Worm (Caenorhabditis elegans) whole organism, midembryonic: ENCODE data around the gene T19D2.13.

Source experiments
- flt-1 ChIP-seq: fragments of 200-800 bp; sonication (Bioruptor generic); IDR thresholded peaks from 2 replicates; pipeline ENCODE4 v1.3.6; 2022; ENCODE audit warnings: missing genetic modification characterization, missing compliant biosample characterization
- tab-1 ChIP-seq: fragments of 200-800 bp; sonication (Bioruptor generic); IDR thresholded peaks from 2 replicates; pipeline ENCODE4 v1.3.6; 2022; ENCODE audit warnings: missing genetic modification characterization, missing compliant biosample characterization
- ztf-23 ChIP-seq: fragments of 200-800 bp; sonication (Bioruptor generic); IDR thresholded peaks from 2 replicates; pipeline ENCODE4 v1.3.6; 2022; ENCODE audit warnings: missing genetic modification reagents, missing genetic modification characterization, missing compliant biosample characterization
- ztf-29 ChIP-seq: fragments of 200-800 bp; sonication (Bioruptor generic); IDR thresholded peaks from 2 replicates; pipeline ENCODE4 v1.3.6; 2022; ENCODE audit warnings: missing genetic modification reagents, missing genetic modification characterization, missing compliant biosample characterization

DNA sequence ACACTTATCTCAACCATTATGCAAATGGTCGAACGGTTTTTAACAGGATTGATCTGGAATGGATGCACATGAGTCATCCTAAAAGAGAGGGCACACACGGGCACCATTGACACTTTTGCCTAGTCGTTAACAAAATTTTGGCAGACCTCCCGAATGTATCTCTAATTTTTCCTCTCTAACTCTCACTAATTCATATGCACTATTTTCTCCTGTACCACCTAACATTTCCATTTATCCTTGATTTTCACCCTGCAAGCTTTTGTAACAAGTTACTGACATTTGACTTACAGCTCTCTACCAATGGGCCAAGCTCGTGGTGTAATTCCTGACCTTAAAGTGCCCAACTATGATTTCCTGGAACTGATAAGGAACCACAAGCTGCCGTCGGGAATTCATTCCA is 25.2 kb downstream of the T19D2.13 start, which contains the start of gene T22B2.3:
- TF ChIP-seq flt-1 = no peak
- no peak for TF ChIP-seq ztf-23 (GFP tag; lab: Robert Waterston, UW)
- no peak for TF ChIP-seq tab-1 (GFP tag; lab: Robert Waterston, UW)
- no peak for TF ChIP-seq ztf-29 (GFP tag; lab: Robert Waterston, UW)
